Worm (Caenorhabditis elegans) whole organism, L2 larva: Measurements from ENCODE around the gene pdhk-2.

Experiments
- C34F6.9 ChIP-seq: fragments of 150-350 bp; optimal IDR thresholded peaks from 2 replicates; lab custom pipeline; 2014; ENCODE audit warnings: missing biosample characterization, missing genetic modification characterization
- R02D3.7 ChIP-seq: fragments of 150-350 bp; optimal IDR thresholded peaks from 2 replicates; lab custom pipeline; 2014; ENCODE audit warnings: missing biosample characterization, missing genetic modification characterization
- ZK546.5 ChIP-seq: sonication (generic microtip); optimal IDR thresholded peaks from 2 replicates; lab custom pipeline; 2017; ENCODE audit warnings: missing biosample characterization, missing genetic modification characterization
- alr-1 ChIP-seq: fragments of 150-350 bp; optimal IDR thresholded peaks from 2 replicates; lab custom pipeline; 2014; ENCODE audit warnings: missing biosample characterization, missing genetic modification characterization
- blmp-1 ChIP-seq: sonication (generic microtip); optimal IDR thresholded peaks from 2 replicates; lab custom pipeline; 2017; ENCODE audit warnings: missing genetic modification characterization, mild to moderate bottlenecking, missing compliant biosample characterization, antibody characterized with exemption, moderate library complexity; ENCODE audit not compliant: insufficient read depth
- crh-2 ChIP-seq: sonication (generic microtip); optimal IDR thresholded peaks from 2 replicates; lab custom pipeline; 2017; ENCODE audit warnings: missing biosample characterization, missing genetic modification characterization
- elt-3 ChIP-seq: sonication (generic microtip); optimal IDR thresholded peaks from 2 replicates; lab custom pipeline; 2017; ENCODE audit warnings: missing biosample characterization, missing genetic modification characterization
- fos-1 ChIP-seq: fragments of 150-350 bp; optimal IDR thresholded peaks from 2 replicates; lab custom pipeline; 2014; ENCODE audit warnings: missing biosample characterization, missing genetic modification characterization
- gmeb-1 ChIP-seq: fragments of 150-350 bp; optimal IDR thresholded peaks from 2 replicates; lab custom pipeline; 2014; ENCODE audit warnings: missing biosample characterization, missing genetic modification characterization
- lin-11 ChIP-seq: fragments of 150-350 bp; sonication (generic microtip); optimal IDR thresholded peaks from 2 replicates; lab custom pipeline; 2014; ENCODE audit warnings: missing biosample characterization, missing genetic modification characterization, inconsistent platforms, mixed read lengths
- lin-13 ChIP-seq: fragments of 150-350 bp; optimal IDR thresholded peaks from 2 replicates; lab custom pipeline; 2014; ENCODE audit warnings: missing biosample characterization, missing genetic modification reagents, missing genetic modification characterization
- lin-39 ChIP-seq: fragments of 150-350 bp; optimal IDR thresholded peaks from 2 replicates; lab custom pipeline; 2014; ENCODE audit warnings: missing biosample characterization, missing genetic modification reagents, missing genetic modification characterization
- mbf-1 ChIP-seq: sonication (generic microtip); optimal IDR thresholded peaks from 2 replicates; lab custom pipeline; 2017; ENCODE audit warnings: missing biosample characterization, missing genetic modification characterization
- mdl-1 ChIP-seq, 2 experiments: fragments of 150-350 bp in 1 of 2; sonication (generic microtip) in 1 of 2; optimal IDR thresholded peaks; 2 replicates each; lab custom pipeline; 2017; ENCODE audit warnings: missing biosample characterization in 2 of 2, missing genetic modification characterization in 2 of 2
- nhr-11 ChIP-seq: fragments of 150-350 bp; optimal IDR thresholded peaks from 2 replicates; lab custom pipeline; 2014; ENCODE audit warnings: missing biosample characterization, missing genetic modification characterization
- nhr-129 ChIP-seq: fragments of 150-350 bp; optimal IDR thresholded peaks from 2 replicates; lab custom pipeline; 2014; ENCODE audit warnings: missing biosample characterization, missing genetic modification characterization
- nhr-23 ChIP-seq: fragments of 150-350 bp; optimal IDR thresholded peaks from 2 replicates; lab custom pipeline; 2014; ENCODE audit warnings: missing biosample characterization, missing genetic modification reagents, missing genetic modification characterization
- nhr-237 ChIP-seq: fragments of 150-350 bp; optimal IDR thresholded peaks from 2 replicates; lab custom pipeline; 2014; ENCODE audit warnings: missing biosample characterization, missing genetic modification characterization
- nhr-25 ChIP-seq: fragments of 150-350 bp; sonication (generic microtip); optimal IDR thresholded peaks from 3 replicates; lab custom pipeline; 2014; ENCODE audit warnings: missing biosample characterization, missing genetic modification characterization
- nhr-6 ChIP-seq: fragments of 150-350 bp; optimal IDR thresholded peaks from 2 replicates; lab custom pipeline; 2014; ENCODE audit warnings: missing biosample characterization, missing genetic modification characterization
- sem-4 ChIP-seq: fragments of 150-350 bp; optimal IDR thresholded peaks from 2 replicates; lab custom pipeline; 2014; ENCODE audit warnings: missing biosample characterization, missing genetic modification reagents, missing genetic modification characterization
- skn-1 ChIP-seq: sonication (generic microtip); optimal IDR thresholded peaks from 2 replicates; lab custom pipeline; 2017; ENCODE audit warnings: missing biosample characterization, missing genetic modification characterization
- sma-3 ChIP-seq: sonication (generic microtip); optimal IDR thresholded peaks from 2 replicates; lab custom pipeline; 2016; ENCODE audit warnings: missing genetic modification reagents, missing genetic modification characterization, missing compliant biosample characterization
- sma-9 ChIP-seq, 2 experiments: fragments of 150-350 bp in 1 of 2; sonication (generic microtip) in 1 of 2; optimal IDR thresholded peaks; 2 replicates each; lab custom pipeline; 2014 to 2016; ENCODE audit warnings: missing genetic modification characterization in 2 of 2, mild to moderate bottlenecking in 1 of 2, missing biosample characterization in 1 of 2, missing compliant biosample characterization in 1 of 2, missing genetic modification reagents in 1 of 2, moderate library complexity in 1 of 2
- snpc-4 ChIP-seq: fragments of 150-350 bp; optimal IDR thresholded peaks from 2 replicates; lab custom pipeline; 2014; ENCODE audit warnings: missing biosample characterization, missing genetic modification characterization
- unc-39 ChIP-seq: fragments of 150-350 bp; optimal IDR thresholded peaks from 2 replicates; lab custom pipeline; 2014; ENCODE audit warnings: missing biosample characterization, missing genetic modification characterization
- zag-1 ChIP-seq: fragments of 150-350 bp; optimal IDR thresholded peaks from 2 replicates; lab custom pipeline; 2014; ENCODE audit warnings: missing biosample characterization, missing genetic modification characterization
- ztf-1 ChIP-seq: fragments of 200-800 bp; sonication (Bioruptor generic); conservative IDR thresholded peaks from 2 replicates; pipeline ENCODE4 v1.3.6; 2022; ENCODE audit warnings: missing genetic modification characterization, missing compliant biosample characterization

pdhk-2 gene

ce11 chrIII:8767292-8767829 is 26.1 kb upstream of the pdhk-2 start, which contains the start of gene mig-22:
Gene mig-22 (minus strand): TSS chrIII:8767342.
- TF ChIP-seq elt-3 (tag; lab: Kevin White, UChicago) (no peak), sma-9 (GFP tag; optimal IDR thresholded peaks at IDR 0.05; lab: Kevin White, UChicago) (no peak), sma-9 (tag; optimal IDR thresholded peaks at IDR 0.05; lab: Kevin White, UChicago) (no peak), nhr-129 (peak; percentile 7), zag-1 (tag; lab: Kevin White, UChicago) (no peak), R02D3.7 (tag; lab: Kevin White, UChicago) (no peak), skn-1 (no peak), blmp-1 (tag; lab: Kevin White, UChicago) (peak; percentile 33), nhr-25 (tag; lab: Kevin White, UChicago) (peak; percentile 17)

ce11 chrIII:8766467-8766866 is 25.3 kb upstream of the pdhk-2 start:
- TF ChIP-seq sma-3 (GFP tag; lab: Kevin White, UChicago) (no peak), mdl-1 (tag; optimal IDR thresholded peaks at IDR 0.05; lab: Kevin White, UChicago) (no peak), nhr-23 (no peak)

ce11 chrIII:8765030-8765429 is 23.8 kb upstream of the pdhk-2 start:
- TF ChIP-seq mbf-1 (no peak), crh-2 (tag; lab: Kevin White, UChicago) (no peak), nhr-6 (no peak), unc-39 (tag; lab: Kevin White, UChicago) (no peak), ztf-1 (no peak), sma-9 (GFP tag; optimal IDR thresholded peaks at IDR 0.05; lab: Kevin White, UChicago) (no peak), sma-9 (tag; optimal IDR thresholded peaks at IDR 0.05; lab: Kevin White, UChicago) (no peak), lin-13 (GFP tag; lab: Kevin White, UChicago) (no peak), mdl-1 (tag; optimal IDR thresholded peaks at IDR 0.05; lab: Kevin White, UChicago) (no peak), ZK546.5 (tag; lab: Kevin White, UChicago) (no peak), sma-3 (GFP tag; lab: Kevin White, UChicago) (no peak), sem-4 (no peak), alr-1 (tag; lab: Kevin White, UChicago) (no peak), snpc-4 (tag; lab: Kevin White, UChicago) (no peak), nhr-25 (tag; lab: Kevin White, UChicago) (no peak), fos-1 (tag; lab: Kevin White, UChicago) (no peak), skn-1 (no peak), nhr-237 (no peak)

ce11 chrIII:8763111-8763510 is 21.9 kb upstream of the pdhk-2 start:
- TF ChIP-seq blmp-1 (tag; lab: Kevin White, UChicago): no peak
- no peak for TF ChIP-seq ztf-1
- no peak for TF ChIP-seq nhr-11 (tag; lab: Kevin White, UChicago)
- TF ChIP-seq C34F6.9: no peak
- TF ChIP-seq, all 48 proteins: peak for 0

- TF ChIP-seq R02D3.7 (tag; lab: Kevin White, UChicago) (no peak), lin-13 (GFP tag; lab: Kevin White, UChicago) (no peak), crh-2 (tag; lab: Kevin White, UChicago) (no peak), nhr-6 (no peak), gmeb-1 (tag; lab: Kevin White, UChicago) (no peak), lin-39 (tag; lab: Kevin White, UChicago) (no peak)
Measured at ce11 chrIII:8762016-8762415, 20.8 kb upstream of the pdhk-2 start.

- no peak for TF ChIP-seq fos-1 (tag; lab: Kevin White, UChicago)
- TF ChIP-seq lin-39 (tag; lab: Kevin White, UChicago): no peak
- TF ChIP-seq nhr-129: peak; percentile 5
- no peak for TF ChIP-seq lin-11 (tag; lab: Kevin White, UChicago)
- TF ChIP-seq skn-1: no peak
Measured at ce11 chrIII:8761040-8761654, 19.9 kb upstream of the pdhk-2 start, which contains the start of gene aak-1. Gene aak-1 (minus strand): TSS chrIII:8761090.
